Worm (Caenorhabditis elegans) whole organism, young adult: ENCODE measurements around the gene grl-2.

Experiments used
- F10E7.11 ChIP-seq: sonication (generic microtip); optimal IDR thresholded peaks from 2 replicates; lab custom pipeline; 2017; ENCODE audit warnings: mild to moderate bottlenecking, missing genetic modification characterization, moderate library complexity, missing compliant biosample characterization
- Y53F4B.3 ChIP-seq: fragments of 200-800 bp; sonication (Bioruptor generic); IDR thresholded peaks from 2 replicates; pipeline ENCODE4 v1.3.6; 2022; ENCODE audit warnings: missing genetic modification reagents, missing genetic modification characterization, missing compliant biosample characterization
- Y56A3A.18 ChIP-seq: fragments of 200-800 bp; sonication (Bioruptor generic); IDR thresholded peaks from 2 replicates; pipeline ENCODE4 v1.3.6; 2022; ENCODE audit warnings: missing genetic modification reagents, missing genetic modification characterization, missing compliant biosample characterization
- ama-1 ChIP-seq, 3 experiments: fragments of 150-350 bp in 1 of 3; sonication (generic microtip) in 2 of 3; optimal IDR thresholded peaks; 2 replicates each; lab custom pipeline; 2014 to 2018; ENCODE audit warnings: missing biosample characterization in 2 of 3, missing genetic modification characterization in 2 of 3, missing genetic modification reagents in 2 of 3
- ceh-40 ChIP-seq: fragments of 200-800 bp; sonication (Bioruptor generic); IDR thresholded peaks from 2 replicates; pipeline ENCODE4 v1.3.6; 2022; ENCODE audit warnings: missing genetic modification characterization, missing compliant biosample characterization
- ceh-58 ChIP-seq: fragments of 200-800 bp; sonication (Bioruptor generic); IDR thresholded peaks from 2 replicates; pipeline ENCODE4 v1.3.6; 2022; ENCODE audit warnings: missing genetic modification characterization, missing compliant biosample characterization
- dpff-1 ChIP-seq: sonication (generic microtip); optimal IDR thresholded peaks from 2 replicates; lab custom pipeline; 2017; ENCODE audit warnings: mild to moderate bottlenecking, missing genetic modification characterization, missing compliant biosample characterization
- dpl-1 ChIP-seq: fragments of 150-350 bp; optimal IDR thresholded peaks from 2 replicates; lab custom pipeline; 2014; ENCODE audit warnings: missing biosample characterization, missing genetic modification reagents, missing genetic modification characterization
- ets-4 ChIP-seq: fragments of 200-800 bp; sonication (Bioruptor generic); optimal IDR thresholded peaks from 2 replicates; lab custom pipeline; 2018; ENCODE audit warnings: mild to moderate bottlenecking, missing genetic modification characterization, missing compliant biosample characterization
- hmg-20 ChIP-seq: fragments of 200-800 bp; sonication (Bioruptor generic); IDR thresholded peaks from 2 replicates; pipeline ENCODE4 v1.3.6; 2022; ENCODE audit warnings: missing genetic modification reagents, missing genetic modification characterization, missing compliant biosample characterization
- lag-1 ChIP-seq: fragments of 200-800 bp; sonication (Bioruptor generic); IDR thresholded peaks from 2 replicates; pipeline ENCODE4 v1.3.6; 2022; ENCODE audit warnings: missing genetic modification reagents, missing genetic modification characterization, missing compliant biosample characterization
- nhr-80 ChIP-seq: sonication (generic microtip); optimal IDR thresholded peaks from 2 replicates; lab custom pipeline; 2016; ENCODE audit warnings: missing genetic modification characterization, missing compliant biosample characterization
- snpc-4 ChIP-seq, 5 experiments: fragments of 150-350 bp in 1 of 5; sonication (generic microtip) in 4 of 5; optimal IDR thresholded peaks; 2 replicates each; lab custom pipeline; 2014 to 2018; ENCODE audit warnings: missing genetic modification characterization in 5 of 5, missing biosample characterization in 3 of 5, antibody characterized with exemption in 2 of 5, mild to moderate bottlenecking in 2 of 5, missing compliant biosample characterization in 2 of 5, missing genotype in 2 of 5, moderate library complexity in 2 of 5, missing genetic modification reagents in 1 of 5
- unc-62 ChIP-seq: fragments of 150-350 bp; optimal IDR thresholded peaks from 2 replicates; lab custom pipeline; 2014; ENCODE audit warnings: missing biosample characterization, missing genetic modification reagents, missing genetic modification characterization

- TF ChIP-seq ets-4 (GFP tag; lab: Kevin White, UChicago) (no peak), snpc-4 (GFP tag; optimal IDR thresholded peaks at IDR 0.05; lab: Kevin White, UChicago) (no peak), snpc-4 (tag; optimal IDR thresholded peaks at IDR 0.05; lab: Kevin White, UChicago) (no peak), F10E7.11 (tag; lab: Kevin White, UChicago) (no peak), dpl-1 (no peak), hmg-20 (no peak), nhr-80 (tag; lab: Kevin White, UChicago) (no peak), ceh-40 (no peak), Y53F4B.3 (GFP tag; lab: Robert Waterston, UW) (no peak), unc-62 (GFP tag; lab: Kevin White, UChicago) (no peak), ama-1 (optimal IDR thresholded peaks at IDR 0.05; lab: Kevin White, UChicago) (no peak), ama-1 (GFP tag; optimal IDR thresholded peaks at IDR 0.05; lab: Kevin White, UChicago) (no peak), lag-1 (GFP tag; lab: Robert Waterston, UW) (no peak), ceh-58 (GFP tag; lab: Robert Waterston, UW) (no peak), dpff-1 (tag; lab: Kevin White, UChicago) (no peak), Y56A3A.18 (GFP tag; lab: Robert Waterston, UW) (no peak)
Observed at ce11 chrV:12895772-12896171, 49.1 kb upstream of the grl-2 start, which contains the start of gene ttbk-7.
